Worm (Caenorhabditis elegans) whole organism, L2 larva: ENCODE measurements around the gene eas-1.

ENCODE experiments used
- ceh-16 ChIP-seq: fragments of 150-350 bp; optimal IDR thresholded peaks from 2 replicates; lab custom pipeline; 2014; ENCODE audit warnings: missing biosample characterization, missing genetic modification characterization
- elt-3 ChIP-seq: sonication (generic microtip); optimal IDR thresholded peaks from 2 replicates; lab custom pipeline; 2017; ENCODE audit warnings: missing biosample characterization, missing genetic modification characterization

DNA sequence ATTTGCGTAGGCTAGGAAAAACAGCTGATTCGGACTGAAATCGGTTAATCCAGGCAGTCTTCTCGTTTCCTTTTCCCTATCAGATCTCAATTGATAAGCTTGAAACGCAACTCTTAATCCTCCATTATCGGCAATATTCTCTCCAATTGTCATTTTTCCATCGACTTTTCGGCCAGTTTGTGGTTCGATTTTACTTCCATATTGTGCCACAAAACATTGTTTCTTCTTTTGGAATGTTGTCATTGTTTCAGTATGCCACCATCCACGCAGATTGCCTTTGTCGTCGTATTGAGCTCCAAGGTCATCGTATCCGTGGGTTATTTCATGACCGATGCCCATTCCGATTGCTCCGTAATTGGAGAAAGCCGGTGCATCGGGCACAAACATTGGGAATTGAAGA, 35.6 kb downstream of the eas-1 start:
- TF ChIP-seq ceh-16 (tag; lab: Kevin White, UChicago) (no peak), elt-3 (tag; lab: Kevin White, UChicago) (no peak)
